Fruit fly (Drosophila melanogaster) ovary, adult (tissue): ENCODE data around the gene CG8188.

Source experiments
- CG17801 ChIP-seq: fragments of 200-800 bp; optimal IDR thresholded peaks from 2 replicates; lab custom pipeline; 2019; ENCODE audit warnings: missing biosample characterization, mild to moderate bottlenecking, missing genetic modification characterization, moderate library complexity; ENCODE audit not compliant: partially characterized antibody

The CG8188 gene

dm6 chrX:17692729-17693128 is 10.1 kb downstream of the CG8188 start:
- TF ChIP-seq CG17801 (GFP tag; lab: Kevin White, UChicago): no peak

dm6 chrX:17686179-17686578 is 16.6 kb downstream of the CG8188 start:
- no peak for TF ChIP-seq CG17801 (GFP tag; lab: Kevin White, UChicago)

dm6 chrX:17683506-17683858 is 19.3 kb downstream of the CG8188 start:
- no peak for TF ChIP-seq CG17801 (GFP tag; lab: Kevin White, UChicago)

- peak; percentile 50 for TF ChIP-seq CG17801 (GFP tag; lab: Kevin White, UChicago)
These were observed 19.9 kb downstream of the CG8188 start for dm6 chrX:17682745-17683505.

dm6 chrX:17679642-17680571 is 22.9 kb downstream of the CG8188 start:
- no peak for TF ChIP-seq CG17801 (GFP tag; lab: Kevin White, UChicago)

dm6 chrX:17677953-17678668 is 24.7 kb downstream of the CG8188 start:
- no peak for TF ChIP-seq CG17801 (GFP tag; lab: Kevin White, UChicago)

- no peak for TF ChIP-seq CG17801 (GFP tag; lab: Kevin White, UChicago)
These were observed 31.0 kb downstream of the CG8188 start, which contains the start of gene CG12990 for dm6 chrX:17671788-17672187. Gene CG12990, minus strand, starts transcription at chrX:17671888.

- TF ChIP-seq CG17801 (GFP tag; lab: Kevin White, UChicago): no peak
These were observed 43.7 kb downstream of the CG8188 start for dm6 chrX:17659119-17659452.

- peak; percentile 12 for TF ChIP-seq CG17801 (GFP tag; lab: Kevin White, UChicago)
These were observed 44.4 kb downstream of the CG8188 start for dm6 chrX:17658207-17659118.

- no peak for TF ChIP-seq CG17801 (GFP tag; lab: Kevin White, UChicago)
These were observed 45.1 kb downstream of the CG8188 start for dm6 chrX:17657716-17658115.

dm6 chrX:17657050-17657696 is 45.7 kb downstream of the CG8188 start, which contains the start of gene beta-Spec:
Gene beta-Spec, plus strand, starts transcription at chrX:17657372.
- peak; percentile 19 for TF ChIP-seq CG17801 (GFP tag; lab: Kevin White, UChicago)

- no peak for TF ChIP-seq CG17801 (GFP tag; lab: Kevin White, UChicago)
These were observed 46.3 kb downstream of the CG8188 start, which contains the start of gene IntS2 for dm6 chrX:17656501-17656900. Gene IntS2, minus strand, starts transcription at chrX:17656818.

- TF ChIP-seq CG17801 (GFP tag; lab: Kevin White, UChicago): peak; percentile 62
These were observed 50.7 kb downstream of the CG8188 start, which contains the start of gene RhoGAPp190 for dm6 chrX:17651998-17652738. Gene RhoGAPp190, minus strand, starts transcription at chrX:17652562.
